Fruit fly (Drosophila melanogaster): ENCODE results near the gene Meltrin.

Gene Meltrin

dm6 chr3R:14654231-14654975, 42.7 kb downstream of the Meltrin start (continued):
- no peak for TF ChIP-seq ftz-f1 (GFP tag; optimal IDR thresholded peaks at IDR 0.05)
- peak; percentile 35 for TF ChIP-seq CG1603 (tag; optimal IDR thresholded peaks at IDR 0.05)
- peak; percentile 63 for TF ChIP-seq CG4360 (GFP tag; IDR thresholded peaks at IDR 0.05)
- TF ChIP-seq Atf3 (GFP tag; optimal IDR thresholded peaks at IDR 0.05), result no peak
- peak; percentile 71 for TF ChIP-seq CG34422 (GFP tag; IDR thresholded peaks at IDR 0.05)
- TF ChIP-seq cwo (GFP tag; optimal IDR thresholded peaks at IDR 0.05), result no peak
- no peak for TF ChIP-seq CG11696 (GFP tag; IDR thresholded peaks at IDR 0.05)
- no peak for TF ChIP-seq tin (GFP tag; optimal IDR thresholded peaks at IDR 0.05)
- no peak for TF ChIP-seq trem (tag; optimal IDR thresholded peaks at IDR 0.05)
- no peak for TF ChIP-seq Max (GFP tag; optimal IDR thresholded peaks at IDR 0.05)
- no peak for TF ChIP-seq CG9215 (GFP tag; IDR thresholded peaks at IDR 0.05)
- 0 out of 2 replicates have a peak, but pooled peaks have one; percentile 4 for TF ChIP-seq ranshi (GFP tag; IDR thresholded peaks at IDR 0.05)
- no peak for TF ChIP-seq sima (GFP tag; optimal IDR thresholded peaks at IDR 0.05)
- peak; percentile 22 for TF ChIP-seq CHES-1-like (GFP tag; optimal IDR thresholded peaks at IDR 0.05)
- TF ChIP-seq Dbx (GFP tag; IDR thresholded peaks at IDR 0.05), result peak; percentile 57; the same call in 2 of the 3 replicates
- no peak for TF ChIP-seq sens-2 (GFP tag; IDR thresholded peaks at IDR 0.05)
- peak; percentile 98 for TF ChIP-seq CG10274 (GFP tag; optimal IDR thresholded peaks at IDR 0.05)
- TF ChIP-seq nom (GFP tag; optimal IDR thresholded peaks at IDR 0.05), result peak; percentile 22
- no peak for TF ChIP-seq cg (GFP tag; optimal IDR thresholded peaks at IDR 0.05)
- no peak for TF ChIP-seq Fer2 (tag; optimal IDR thresholded peaks at IDR 0.05)
- no peak for TF ChIP-seq Ptx1 (GFP tag; IDR thresholded peaks at IDR 0.05)
- TF ChIP-seq fru (optimal IDR thresholded peaks at IDR 0.05), result no peak
- peak; percentile 40; the same call in 1 of the 3 replicates for TF ChIP-seq sr (GFP tag; IDR thresholded peaks at IDR 0.05)
- TF ChIP-seq CG32532 (GFP tag; IDR thresholded peaks at IDR 0.05), result no peak
- TF ChIP-seq YL-1 (GFP tag; optimal IDR thresholded peaks at IDR 0.05), result no peak
- TF ChIP-seq nmo (GFP tag; optimal IDR thresholded peaks at IDR 0.05), result no peak
- TF ChIP-seq ci (GFP tag; IDR thresholded peaks at IDR 0.05), result peak; percentile 46; the same call in 1 of the 3 replicates
- peak; percentile 11 for TF ChIP-seq eyg (GFP tag; optimal IDR thresholded peaks at IDR 0.05)
- peak; percentile 14; the same call in 1 of the 2 replicates for TF ChIP-seq sob (GFP tag; IDR thresholded peaks at IDR 0.05)
- TF ChIP-seq CG10462 (GFP tag; optimal IDR thresholded peaks at IDR 0.05), result no peak
- peak; percentile 15; the same call in 1 of the 3 replicates for TF ChIP-seq CG34224 (GFP tag; IDR thresholded peaks at IDR 0.05; ENCODE audit: partially characterized antibody)
- TF ChIP-seq CG11456 (GFP tag; IDR thresholded peaks at IDR 0.05), result no peak
- TF ChIP-seq bsh (GFP tag; optimal IDR thresholded peaks at IDR 0.05), result no peak
- TF ChIP-seq Poxn (GFP tag; IDR thresholded peaks at IDR 0.05), result no peak
- 0 out of 2 replicates have a peak, but pooled peaks have one; percentile 12 for TF ChIP-seq ara (GFP tag; IDR thresholded peaks at IDR 0.05)
- no peak for TF ChIP-seq hth (optimal IDR thresholded peaks at IDR 0.05)
- TF ChIP-seq al (GFP tag; IDR thresholded peaks at IDR 0.05), result peak; percentile 7; the same call in 1 of the 2 replicates
- TF ChIP-seq Dek (tag; optimal IDR thresholded peaks at IDR 0.05), result peak; percentile 11
- no peak for TF ChIP-seq CG8290 (GFP tag; optimal IDR thresholded peaks at IDR 0.05)
- TF ChIP-seq CG8290 (tag; optimal IDR thresholded peaks at IDR 0.05), result peak in 1 of 2 experiments; percentile 12
- TF ChIP-seq CG12769 (tag; optimal IDR thresholded peaks at IDR 0.05), result peak; percentile 42
- TF ChIP-seq CG31224 (GFP tag; IDR thresholded peaks at IDR 0.05), result peak; percentile 38; the same call in 1 of the 2 replicates
- TF ChIP-seq toy (GFP tag; IDR thresholded peaks at IDR 0.05), result no peak
- peak; percentile 7 for TF ChIP-seq sd (tag; optimal IDR thresholded peaks at IDR 0.05)
- 0 out of 2 replicates have a peak, but pooled peaks have one; percentile 28 for TF ChIP-seq CG17328 (GFP tag; IDR thresholded peaks at IDR 0.05)

All from whole organism, embryonic.